Worm (Caenorhabditis elegans) whole organism, late embryonic: ENCODE data around the gene ppm-2.

Experiments used
- F13H6.1 ChIP-seq: sonication (generic microtip); optimal IDR thresholded peaks from 2 replicates; lab custom pipeline; 2016; ENCODE audit warnings: missing genetic modification characterization, missing compliant biosample characterization
- ceh-31 ChIP-seq: sonication (generic microtip); optimal IDR thresholded peaks from 2 replicates; lab custom pipeline; 2016; ENCODE audit warnings: missing genetic modification characterization, missing compliant biosample characterization
- ets-4 ChIP-seq: sonication (generic microtip); optimal IDR thresholded peaks from 2 replicates; lab custom pipeline; 2016; ENCODE audit warnings: missing genetic modification characterization, missing compliant biosample characterization
- madf-2 ChIP-seq: sonication (generic microtip); optimal IDR thresholded peaks from 2 replicates; lab custom pipeline; 2017; ENCODE audit warnings: missing genetic modification characterization, missing compliant biosample characterization
- nhr-11 ChIP-seq: fragments of 150-350 bp; optimal IDR thresholded peaks from 2 replicates; lab custom pipeline; 2014; ENCODE audit warnings: missing biosample characterization, missing genetic modification characterization
- pha-4 ChIP-seq: fragments of 150-350 bp; optimal IDR thresholded peaks from 2 replicates; lab custom pipeline; 2018; ENCODE audit warnings: missing biosample characterization, missing genetic modification reagents, missing genetic modification characterization
- unc-3 ChIP-seq, 2 experiments: fragments of 200-800 bp in 1 of 2; sonication (Bioruptor generic) in 1 of 2; sonication (generic microtip) in 1 of 2; conservative IDR thresholded peaks in 1 of 2; optimal IDR thresholded peaks in 1 of 2; 2 replicates each; pipeline versions ENCODE4 v1.3.6 to Lab custom; 2016 to 2022; ENCODE audit warnings: missing compliant biosample characterization in 2 of 2, missing genetic modification characterization in 2 of 2, missing genetic modification reagents in 1 of 2

- TF ChIP-seq madf-2 (tag; lab: Kevin White, UChicago) (no peak), pha-4 (tag; lab: Kevin White, UChicago) (no peak), ceh-31 (tag; lab: Kevin White, UChicago) (no peak), unc-3 (GFP tag; conservative IDR thresholded peaks at IDR 0.05; lab: Robert Waterston, UW) (no peak), unc-3 (tag; optimal IDR thresholded peaks at IDR 0.05; lab: Kevin White, UChicago) (no peak), nhr-11 (tag; lab: Kevin White, UChicago) (no peak), F13H6.1 (tag; lab: Kevin White, UChicago) (no peak), ets-4 (tag; lab: Kevin White, UChicago) (no peak)
These were observed 9.1 kb downstream of the ppm-2 start for ce11 chrIII:4659426-4659825.
